Fruit fly (Drosophila melanogaster): Measurements from ENCODE around the gene Flacc.

DNA sequence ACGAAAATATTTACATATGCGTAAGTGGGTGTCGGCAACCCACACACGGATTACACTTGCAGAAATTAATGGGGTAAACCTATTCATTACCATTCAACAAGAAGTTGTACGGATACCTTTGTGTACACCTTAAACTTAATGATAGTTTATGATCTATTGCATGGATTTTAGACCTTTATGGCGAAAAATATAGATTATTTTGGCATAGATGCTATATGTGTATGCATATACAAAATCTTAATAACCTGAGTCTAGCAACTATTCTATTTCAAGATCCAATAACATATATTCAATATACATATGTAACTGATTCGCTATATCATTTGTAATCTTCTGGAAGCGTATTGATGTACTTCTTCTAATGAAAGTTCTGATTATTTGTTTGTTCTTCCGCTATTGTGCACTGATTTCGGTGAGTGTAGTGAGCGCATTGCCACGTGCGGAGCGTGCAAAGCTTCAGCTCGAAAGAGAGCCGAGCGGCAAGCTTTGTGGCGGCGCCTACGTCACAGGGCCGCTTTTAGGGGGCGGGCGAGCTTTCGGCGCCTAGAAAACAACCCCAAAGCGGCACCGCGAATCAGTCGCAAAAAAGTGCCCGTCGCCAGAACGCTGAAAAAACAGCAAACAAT lies 6.5 kb upstream of the Flacc start, which contains the start of gene CG7378:
- TF ChIP-seq Sin3A (optimal IDR thresholded peaks at IDR 0.05) (no peak), Myc (optimal IDR thresholded peaks at IDR 0.05) (no peak), psq (optimal IDR thresholded peaks at IDR 0.05) (no peak), h (optimal IDR thresholded peaks at IDR 0.05) (no peak), ttk (optimal IDR thresholded peaks at IDR 0.05) (no peak)
